Fruit fly (Drosophila melanogaster) whole organism, wandering third instar larva: ENCODE measurements around the gene CG9515.

Experiments
- Abd-B ChIP-seq: fragments of >200 bp; optimal IDR thresholded peaks from 2 replicates; lab custom pipeline; 2017; ENCODE audit warnings: missing biosample characterization, missing genetic modification characterization
- CG32264 ChIP-seq: fragments of 200-800 bp; sonication (Bioruptor generic); optimal IDR thresholded peaks from 2 replicates; lab custom pipeline; 2016; ENCODE audit warnings: missing biosample characterization, missing genetic modification characterization
- CG9705 ChIP-seq: fragments of 200-800 bp; sonication (Bioruptor generic); optimal IDR thresholded peaks from 2 replicates; lab custom pipeline; 2018; ENCODE audit warnings: missing biosample characterization, mild to moderate bottlenecking, missing genetic modification characterization
- CrebA ChIP-seq: fragments of 200-800 bp; sonication (Bioruptor generic); optimal IDR thresholded peaks from 2 replicates; lab custom pipeline; 2016; ENCODE audit warnings: missing biosample characterization, mild to moderate bottlenecking, missing genetic modification characterization, borderline replicate concordance
- Dfd ChIP-seq: fragments of >200 bp; optimal IDR thresholded peaks from 2 replicates; lab custom pipeline; 2017; ENCODE audit warnings: missing biosample characterization, missing genetic modification characterization
- Dif ChIP-seq: fragments of 200-275, 200-300 bp; sonication (Bioruptor generic); optimal IDR thresholded peaks from 2 replicates; lab custom pipeline; 2018; ENCODE audit warnings: missing biosample characterization, missing genetic modification characterization; ENCODE audit not compliant: partially characterized antibody
- GATAd ChIP-seq: sonication (Bioruptor generic); optimal IDR thresholded peaks from 2 replicates; lab custom pipeline; 2016; ENCODE audit warnings: missing biosample characterization, missing genetic modification characterization
- HLH106 ChIP-seq: fragments of 200-800 bp; optimal IDR thresholded peaks from 3 replicates; lab custom pipeline; 2019; ENCODE audit warnings: missing biosample characterization, mild to moderate bottlenecking, missing genetic modification characterization, moderate library complexity
- Hnf4 ChIP-seq: fragments of 200-800 bp; sonication (Bioruptor generic); optimal IDR thresholded peaks from 2 replicates; lab custom pipeline; 2016; ENCODE audit warnings: missing biosample characterization, mild to moderate bottlenecking, missing genetic modification characterization
- Hr78 ChIP-seq: fragments of >200 bp; optimal IDR thresholded peaks from 2 replicates; lab custom pipeline; 2017; ENCODE audit warnings: missing biosample characterization, missing genetic modification characterization
- Hr83 ChIP-seq: fragments of 200-300 bp; sonication (Bioruptor generic); optimal IDR thresholded peaks from 2 replicates; lab custom pipeline; 2016; ENCODE audit warnings: missing biosample characterization, mild to moderate bottlenecking, missing genetic modification characterization, moderate library complexity; ENCODE audit not compliant: poor library complexity, severe bottlenecking
- Jra ChIP-seq: sonication (Bioruptor generic); optimal IDR thresholded peaks from 2 replicates; lab custom pipeline; 2016; ENCODE audit warnings: missing biosample characterization, missing genetic modification characterization
- Mio ChIP-seq: sonication (Bioruptor generic); optimal IDR thresholded peaks from 2 replicates; lab custom pipeline; 2016; ENCODE audit warnings: missing biosample characterization, missing genetic modification characterization
- Myc ChIP-seq: fragments of >200 bp; optimal IDR thresholded peaks from 2 replicates; lab custom pipeline; 2017
- N ChIP-seq: fragments of >200 bp; optimal IDR thresholded peaks from 2 replicates; lab custom pipeline; 2018; ENCODE audit warnings: missing biosample characterization, missing external identifiers, missing genetic modification characterization
- OdsH ChIP-seq: fragments of 200-800 bp; sonication (Bioruptor generic); optimal IDR thresholded peaks from 2 replicates; lab custom pipeline; 2016; ENCODE audit warnings: missing biosample characterization, mild to moderate bottlenecking, missing genetic modification characterization
- Rel ChIP-seq, 2 experiments: fragments of 200-800 bp; sonication (Bioruptor generic) in 1 of 2; optimal IDR thresholded peaks; 2 replicates in 1 of 2; 3 replicates in 1 of 2; lab custom pipeline; 2016 to 2019; ENCODE audit warnings: mild to moderate bottlenecking in 2 of 2, missing biosample characterization in 2 of 2, missing genetic modification characterization in 2 of 2, moderate library complexity in 1 of 2
- Sp1 ChIP-seq: fragments of 200-800 bp; sonication (Bioruptor generic); optimal IDR thresholded peaks from 3 replicates; lab custom pipeline; 2019; ENCODE audit warnings: missing biosample characterization, mild to moderate bottlenecking, missing genetic modification characterization, moderate library complexity
- Vsx2 ChIP-seq: fragments of 200-300, 225-300 bp; sonication (Bioruptor generic); optimal IDR thresholded peaks from 2 replicates; lab custom pipeline; 2018; ENCODE audit warnings: missing biosample characterization, missing genetic modification characterization; ENCODE audit not compliant: partially characterized antibody
- br ChIP-seq: fragments of 200-800 bp; sonication (Bioruptor generic); optimal IDR thresholded peaks from 2 replicates; lab custom pipeline; 2016; ENCODE audit warnings: missing biosample characterization, missing genetic modification characterization
- brk ChIP-seq: fragments of 200-800 bp; sonication (Bioruptor generic); optimal IDR thresholded peaks from 2 replicates; lab custom pipeline; 2016; ENCODE audit warnings: missing biosample characterization, mild to moderate bottlenecking, missing genetic modification characterization
- dl ChIP-seq, 2 experiments: fragments of 175-275, 200-275 bp in 1 of 2; fragments of 200-275 bp in 1 of 2; sonication (Bioruptor generic); optimal IDR thresholded peaks; lab custom pipeline; 2018; ENCODE audit warnings: mild to moderate bottlenecking in 2 of 2, missing biosample characterization in 2 of 2, missing genetic modification characterization in 2 of 2, moderate library complexity in 2 of 2; ENCODE audit not compliant: partially characterized antibody in 2 of 2, insufficient read depth in 1 of 2
- dmrt93B ChIP-seq: fragments of 200-800 bp; sonication (Bioruptor generic); optimal IDR thresholded peaks from 2 replicates; lab custom pipeline; 2018; ENCODE audit warnings: missing biosample characterization, mild to moderate bottlenecking, missing genetic modification characterization
- dsf ChIP-seq: sonication (Bioruptor generic); optimal IDR thresholded peaks from 2 replicates; lab custom pipeline; 2016; ENCODE audit warnings: missing biosample characterization, missing genetic modification characterization, borderline replicate concordance
- ey ChIP-seq: fragments of 200-800 bp; sonication (Bioruptor generic); optimal IDR thresholded peaks from 2 replicates; lab custom pipeline; 2016; ENCODE audit warnings: missing biosample characterization, missing genetic modification characterization
- foxo ChIP-seq, 2 experiments: fragments of 200-800 bp; sonication (Bioruptor generic); optimal IDR thresholded peaks; 2 replicates in 1 of 2; 3 replicates in 1 of 2; lab custom pipeline; 2016 to 2017; ENCODE audit warnings: missing biosample characterization in 2 of 2, missing genetic modification characterization in 2 of 2
- fru ChIP-seq: fragments of 200-800 bp; sonication (Bioruptor generic); optimal IDR thresholded peaks from 3 replicates; lab custom pipeline; 2016; ENCODE audit warnings: missing biosample characterization, mild to moderate bottlenecking, missing genetic modification characterization
- h ChIP-seq: fragments of 200-800 bp; sonication (Bioruptor generic); optimal IDR thresholded peaks from 3 replicates; lab custom pipeline; 2016; ENCODE audit warnings: missing biosample characterization, mild to moderate bottlenecking, missing genetic modification characterization
- jim ChIP-seq: fragments of 175-275, 200-325 bp; sonication (Bioruptor generic); optimal IDR thresholded peaks from 2 replicates; lab custom pipeline; 2016; ENCODE audit warnings: missing biosample characterization, mild to moderate bottlenecking, missing genetic modification characterization
- lola ChIP-seq: fragments of >200 bp; optimal IDR thresholded peaks from 2 replicates; lab custom pipeline; 2017; ENCODE audit warnings: missing biosample characterization, missing genetic modification characterization
- pan ChIP-seq: fragments of >200 bp; optimal IDR thresholded peaks from 2 replicates; lab custom pipeline; 2017
- psq ChIP-seq: fragments of 200-800 bp; sonication (Bioruptor generic); optimal IDR thresholded peaks from 3 replicates; lab custom pipeline; 2017; ENCODE audit warnings: missing biosample characterization, mild to moderate bottlenecking, missing genetic modification characterization, moderate library complexity
- rgr ChIP-seq: fragments of 200-800 bp; sonication (Bioruptor generic); optimal IDR thresholded peaks from 3 replicates; lab custom pipeline; 2016; ENCODE audit warnings: missing biosample characterization, mild to moderate bottlenecking, missing genetic modification characterization
- sage ChIP-seq: fragments of 200-800 bp; sonication (Bioruptor generic); optimal IDR thresholded peaks from 2 replicates; lab custom pipeline; 2016; ENCODE audit warnings: missing biosample characterization, mild to moderate bottlenecking, missing genetic modification characterization
- sv ChIP-seq: fragments of 200-800 bp; sonication (Bioruptor generic); optimal IDR thresholded peaks from 3 replicates; lab custom pipeline; 2016; ENCODE audit warnings: missing biosample characterization, missing genetic modification characterization
- tai ChIP-seq: sonication (Bioruptor generic); optimal IDR thresholded peaks from 2 replicates; lab custom pipeline; 2016; ENCODE audit warnings: missing biosample characterization, missing genetic modification characterization
- usp ChIP-seq: fragments of >200 bp; optimal IDR thresholded peaks from 2 replicates; lab custom pipeline; 2017; ENCODE audit warnings: missing biosample characterization, missing genetic modification characterization
- woc ChIP-seq: sonication (Bioruptor generic); optimal IDR thresholded peaks from 2 replicates; lab custom pipeline; 2016; ENCODE audit warnings: missing biosample characterization, mild to moderate bottlenecking, missing genetic modification characterization

CG9515 gene

DNA sequence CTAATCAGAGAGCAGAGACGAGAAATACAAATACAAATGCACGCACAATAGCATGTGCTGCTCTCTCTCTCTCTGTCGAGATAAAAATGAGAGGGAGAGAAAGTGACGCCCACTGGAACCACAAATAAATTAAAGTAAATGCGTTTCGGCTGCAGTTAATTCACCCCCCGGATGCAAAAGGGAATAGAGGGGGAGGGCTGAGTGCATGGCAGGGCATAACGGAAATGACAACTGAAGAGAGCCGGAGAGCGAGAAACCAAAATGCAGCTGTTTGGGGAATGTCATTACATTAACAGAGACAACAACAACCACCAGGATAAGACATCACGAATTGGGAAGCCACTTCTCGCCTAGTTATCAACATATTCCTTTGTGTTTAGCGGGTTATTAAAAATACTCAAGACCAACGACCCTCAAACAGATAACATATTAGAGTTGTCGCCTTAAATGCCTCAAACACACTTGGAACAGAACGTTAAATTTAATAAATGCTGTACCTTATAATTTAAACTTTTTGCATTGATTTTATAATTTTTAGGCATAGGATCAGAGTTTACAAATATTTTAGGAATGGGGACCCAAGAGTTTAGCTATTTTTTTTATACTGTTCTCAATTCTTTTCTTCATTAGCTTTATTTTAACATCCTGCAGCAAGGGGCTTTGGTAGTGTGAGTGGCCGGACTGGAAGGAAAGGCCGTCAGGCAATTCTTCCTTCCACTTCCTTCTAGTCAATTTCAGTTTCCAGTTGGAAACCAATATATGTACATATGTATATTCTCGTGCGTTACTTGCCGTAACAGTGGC lies 7.1 kb upstream of the CG9515 start:
- TF ChIP-seq GATAd (GFP tag; lab: Kevin White, UChicago) (no peak), Myc (lab: Kevin White, UChicago) (no peak), tai (GFP tag; lab: Kevin White, UChicago) (peak; percentile 25), brk (GFP tag; lab: Kevin White, UChicago) (peak; percentile 12), Dfd (no peak), Abd-B (no peak), CG9705 (no peak), sage (GFP tag; lab: Kevin White, UChicago) (no peak), Hnf4 (peak; percentile 37), foxo (GFP tag; optimal IDR thresholded peaks at IDR 0.05; lab: Kevin White, UChicago) (peak in 1 of 2 experiments; percentile 71), br (GFP tag; lab: Kevin White, UChicago) (peak; percentile 67), h (GFP tag; lab: Kevin White, UChicago) (peak; percentile 58), CG32264 (GFP tag; lab: Kevin White, UChicago) (no peak), dmrt93B (GFP tag; lab: Kevin White, UChicago) (peak; percentile 48), pan (no peak), CrebA (no peak), lola (GFP tag; lab: Kevin White, UChicago) (no peak), ey (peak; percentile 66), Jra (GFP tag; lab: Kevin White, UChicago) (no peak), Hr78 (GFP tag; lab: Kevin White, UChicago) (no peak), sv (GFP tag; lab: Kevin White, UChicago) (no peak), dl (GFP tag; optimal IDR thresholded peaks at IDR 0.05; lab: Kevin White, UChicago; ENCODE audit: insufficient read depth in 1 of 2, partially characterized antibody in 2 of 2) (peak; percentile 34 to 71), usp (GFP tag; lab: Kevin White, UChicago) (no peak), Sp1 (GFP tag; lab: Kevin White, UChicago) (peak; percentile 63), N (GFP tag; lab: Kevin White, UChicago) (no peak), dsf (GFP tag; lab: Kevin White, UChicago) (no peak), OdsH (GFP tag; lab: Kevin White, UChicago) (peak; percentile 56), Rel (GFP tag; optimal IDR thresholded peaks at IDR 0.05; lab: Kevin White, UChicago) (no peak), Rel (tag; optimal IDR thresholded peaks at IDR 0.05; lab: Kevin White, UChicago) (peak; percentile 14), fru (GFP tag; lab: Kevin White, UChicago) (peak; percentile 95), Vsx2 (peak; percentile 89), rgr (GFP tag; lab: Kevin White, UChicago) (peak; percentile 53), Hr83 (GFP tag; lab: Kevin White, UChicago) (peak; percentile 30), psq (GFP tag; lab: Kevin White, UChicago) (peak; percentile 80), Mio (GFP tag; lab: Kevin White, UChicago) (no peak), jim (GFP tag; lab: Kevin White, UChicago) (no peak), woc (peak; percentile 74), HLH106 (tag; lab: Kevin White, UChicago) (peak; percentile 57), Dif (GFP tag; lab: Kevin White, UChicago) (peak; percentile 59)

DNA sequence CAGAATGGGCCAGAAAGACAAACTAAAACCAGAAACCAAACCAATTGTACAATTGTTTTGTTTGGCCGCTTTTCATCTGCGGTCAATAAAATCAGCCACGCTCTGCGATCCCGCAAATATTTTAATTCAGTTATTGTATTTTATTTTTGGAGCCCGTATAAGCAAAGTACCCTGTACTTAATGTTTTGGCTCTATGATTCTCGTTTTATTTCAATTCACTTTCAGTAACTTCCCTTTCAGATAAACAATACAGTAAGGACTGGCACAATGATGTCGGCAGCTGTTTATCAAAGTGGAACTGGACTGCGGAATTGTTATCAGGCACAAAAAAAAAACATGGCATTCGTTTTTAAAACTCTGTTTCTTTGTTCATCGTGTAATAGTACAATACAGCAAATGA lies 5.6 kb upstream of the CG9515 start:
- TF ChIP-seq Myc (lab: Kevin White, UChicago) (no peak), Vsx2 (no peak), Hr83 (GFP tag; lab: Kevin White, UChicago) (no peak), Hnf4 (no peak), Jra (GFP tag; lab: Kevin White, UChicago) (no peak), GATAd (GFP tag; lab: Kevin White, UChicago) (no peak), pan (no peak), lola (GFP tag; lab: Kevin White, UChicago) (no peak), Mio (GFP tag; lab: Kevin White, UChicago) (no peak), sage (GFP tag; lab: Kevin White, UChicago) (no peak), brk (GFP tag; lab: Kevin White, UChicago) (no peak), CG9705 (no peak), Dif (GFP tag; lab: Kevin White, UChicago) (no peak), usp (GFP tag; lab: Kevin White, UChicago) (no peak), dl (GFP tag; optimal IDR thresholded peaks at IDR 0.05; lab: Kevin White, UChicago; ENCODE audit: insufficient read depth in 1 of 2, partially characterized antibody in 2 of 2) (no peak), dsf (GFP tag; lab: Kevin White, UChicago) (no peak), br (GFP tag; lab: Kevin White, UChicago) (no peak)
